Worm (Caenorhabditis elegans) whole organism, L4/young adult: ENCODE measurements around the gene D1005.4.

ENCODE experiments used
- W03F9.2 ChIP-seq: fragments of 150-350 bp; optimal IDR thresholded peaks from 2 replicates; lab custom pipeline; 2014; ENCODE audit warnings: missing biosample characterization, missing genetic modification characterization
- dao-5 ChIP-seq: sonication (generic microtip); optimal IDR thresholded peaks from 2 replicates; lab custom pipeline; 2016; ENCODE audit warnings: missing genotype, missing genetic modification characterization, moderate library complexity, missing compliant biosample characterization
- him-1 ChIP-seq: sonication (generic microtip); optimal IDR thresholded peaks from 2 replicates; lab custom pipeline; 2016; ENCODE audit warnings: missing genotype, missing genetic modification reagents, missing genetic modification characterization, missing compliant biosample characterization

DNA sequence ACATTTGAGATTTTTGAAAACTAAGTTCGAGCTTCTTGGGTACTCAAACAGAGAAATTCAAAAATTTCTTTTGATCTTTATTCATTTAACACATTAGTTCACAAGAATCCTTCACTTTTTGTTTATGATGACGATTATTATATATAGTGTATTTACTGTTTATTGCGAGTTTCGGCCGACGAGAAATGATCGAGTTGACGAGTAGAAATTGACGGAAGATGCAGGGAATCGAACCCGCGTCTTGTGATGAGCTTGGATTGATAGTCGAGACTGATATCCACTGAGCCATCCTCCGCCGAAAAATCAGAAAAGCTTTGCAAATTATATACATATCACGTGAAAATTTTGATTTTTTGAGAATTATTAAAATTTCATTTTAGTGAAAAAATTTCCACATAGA, 11.8 kb downstream of the D1005.4 start:
- TF ChIP-seq W03F9.2 (tag; lab: Kevin White, UChicago) (no peak), him-1 (no peak), dao-5 (tag; lab: Kevin White, UChicago) (no peak)
